Worm (Caenorhabditis elegans): ENCODE measurements around the gene srj-27.

The srj-27 gene

ce11 chrV:15150176-15150575 is 22.9 kb upstream of the srj-27 start:
- TF ChIP-seq elt-2 (tag; optimal IDR thresholded peaks at IDR 0.05): no peak
- peak; percentile 58 for TF ChIP-seq nfya-1 (tag; optimal IDR thresholded peaks at IDR 0.05; ENCODE audit: insufficient read depth)

ce11 chrV:15148800-15149199 is 21.5 kb upstream of the srj-27 start, which contains the start of gene T09F5.1:
T09F5.1 (plus strand) TSS chrV:15149100.
- TF ChIP-seq snpc-4 (tag; optimal IDR thresholded peaks at IDR 0.05) (no peak), egl-5 (tag; optimal IDR thresholded peaks at IDR 0.05) (no peak), lin-39 (tag; optimal IDR thresholded peaks at IDR 0.05) (no peak)

- TF ChIP-seq lsy-12 (tag; optimal IDR thresholded peaks at IDR 0.05) (no peak), hmg-11 (tag; optimal IDR thresholded peaks at IDR 0.05) (no peak), nhr-67 (tag; optimal IDR thresholded peaks at IDR 0.05) (no peak), egl-27 (tag; optimal IDR thresholded peaks at IDR 0.05) (no peak), nhr-12 (tag; optimal IDR thresholded peaks at IDR 0.05) (no peak), nhr-23 (tag; optimal IDR thresholded peaks at IDR 0.05) (no peak), nhr-237 (tag; optimal IDR thresholded peaks at IDR 0.05) (no peak), nhr-11 (tag; optimal IDR thresholded peaks at IDR 0.05) (no peak), tbx-2 (tag; optimal IDR thresholded peaks at IDR 0.05) (no peak), aly-2 (tag; optimal IDR thresholded peaks at IDR 0.05) (no peak), pqm-1 (tag; optimal IDR thresholded peaks at IDR 0.05) (no peak), fkh-2 (tag; optimal IDR thresholded peaks at IDR 0.05) (no peak), egl-5 (tag; optimal IDR thresholded peaks at IDR 0.05) (no peak), ceh-82 (tag; optimal IDR thresholded peaks at IDR 0.05) (no peak), mml-1 (tag; optimal IDR thresholded peaks at IDR 0.05) (no peak), ama-1 (optimal IDR thresholded peaks at IDR 0.05) (no peak), unc-62 (GFP tag; optimal IDR thresholded peaks at IDR 0.05) (no peak), zag-1 (tag; optimal IDR thresholded peaks at IDR 0.05) (no peak), R02D3.7 (tag; optimal IDR thresholded peaks at IDR 0.05) (no peak)
Measured at ce11 chrV:15147776-15148175, 20.5 kb upstream of the srj-27 start, which contains the start of gene T09F5.20. T09F5.20 (minus strand) TSS chrV:15147876.

- TF ChIP-seq aly-2 (tag; optimal IDR thresholded peaks at IDR 0.05) (no peak), pqm-1 (tag; optimal IDR thresholded peaks at IDR 0.05) (no peak), lin-39 (tag; optimal IDR thresholded peaks at IDR 0.05) (no peak), snpc-4 (tag; optimal IDR thresholded peaks at IDR 0.05) (peak; percentile 71), ceh-28 (tag; optimal IDR thresholded peaks at IDR 0.05) (no peak), nhr-25 (tag; optimal IDR thresholded peaks at IDR 0.05) (peak; percentile 49), nhr-43 (tag; optimal IDR thresholded peaks at IDR 0.05; ENCODE audit: poor library complexity, severe bottlenecking) (peak; percentile 52), nfya-1 (tag; optimal IDR thresholded peaks at IDR 0.05; ENCODE audit: insufficient read depth) (peak; percentile 71), hmg-11 (tag; optimal IDR thresholded peaks at IDR 0.05) (peak; percentile 32), lin-15B (tag; optimal IDR thresholded peaks at IDR 0.05) (peak; percentile 87), elt-2 (tag; optimal IDR thresholded peaks at IDR 0.05) (peak; percentile 7), pha-4 (tag; optimal IDR thresholded peaks at IDR 0.05) (peak; percentile 93), nhr-23 (tag; optimal IDR thresholded peaks at IDR 0.05) (peak; percentile 92)
Measured at ce11 chrV:15143798-15144197, 16.5 kb upstream of the srj-27 start, which contains the start of gene K08F9.4. K08F9.4 (plus strand) TSS chrV:15144019.

ce11 chrV:15143285-15143684 is 16.0 kb upstream of the srj-27 start, which contains the start of gene K08F9.1:
K08F9.1 (minus strand) TSS chrV:15143385.
- TF ChIP-seq pqm-1 (tag; optimal IDR thresholded peaks at IDR 0.05) (no peak), jun-1 (tag; optimal IDR thresholded peaks at IDR 0.05) (no peak), fkh-2 (tag; optimal IDR thresholded peaks at IDR 0.05) (no peak), egl-5 (tag; optimal IDR thresholded peaks at IDR 0.05) (no peak), lin-39 (tag; optimal IDR thresholded peaks at IDR 0.05) (no peak), unc-39 (tag; optimal IDR thresholded peaks at IDR 0.05) (no peak)

ce11 chrV:15140247-15140646 is 12.9 kb upstream of the srj-27 start, which contains the start of gene K08F9.3:
K08F9.3 (plus strand) TSS chrV:15140547.
- TF ChIP-seq elt-3 (tag; optimal IDR thresholded peaks at IDR 0.05) (no peak), hmg-11 (tag; optimal IDR thresholded peaks at IDR 0.05) (no peak), elt-2 (tag; optimal IDR thresholded peaks at IDR 0.05) (no peak), ceh-28 (tag; optimal IDR thresholded peaks at IDR 0.05) (no peak), ama-1 (optimal IDR thresholded peaks at IDR 0.05) (no peak), nhr-23 (tag; optimal IDR thresholded peaks at IDR 0.05) (no peak), tbx-2 (tag; optimal IDR thresholded peaks at IDR 0.05) (no peak), nhr-67 (tag; optimal IDR thresholded peaks at IDR 0.05) (no peak), elt-1 (tag; optimal IDR thresholded peaks at IDR 0.05) (no peak), pqm-1 (tag; optimal IDR thresholded peaks at IDR 0.05) (no peak), nhr-11 (tag; optimal IDR thresholded peaks at IDR 0.05) (no peak), nhr-12 (tag; optimal IDR thresholded peaks at IDR 0.05) (no peak), nhr-25 (tag; optimal IDR thresholded peaks at IDR 0.05) (no peak), lin-39 (tag; optimal IDR thresholded peaks at IDR 0.05) (no peak), eor-1 (tag; optimal IDR thresholded peaks at IDR 0.05) (no peak), nhr-77 (tag; optimal IDR thresholded peaks at IDR 0.05) (no peak), skn-1 (tag; optimal IDR thresholded peaks at IDR 0.05) (no peak), R02D3.7 (tag; optimal IDR thresholded peaks at IDR 0.05) (no peak), lin-15B (tag; optimal IDR thresholded peaks at IDR 0.05) (no peak)
